Worm (Caenorhabditis elegans) whole organism, young adult: Measurements from ENCODE around the gene ckb-3.

Experiments
- B0261.1 ChIP-seq: sonication (generic microtip); optimal IDR thresholded peaks from 2 replicates; lab custom pipeline; 2016; ENCODE audit warnings: mild to moderate bottlenecking, missing genetic modification characterization, moderate library complexity, missing compliant biosample characterization
- B0336.3 ChIP-seq: fragments of 200-800 bp; sonication (Bioruptor generic); IDR thresholded peaks from 2 replicates; pipeline ENCODE4 v1.3.6; 2022; ENCODE audit warnings: missing genetic modification characterization, missing compliant biosample characterization
- C06A6.2 ChIP-seq: fragments of 200-800 bp; sonication (Bioruptor generic); conservative IDR thresholded peaks from 2 replicates; pipeline ENCODE4 v1.3.6; 2022; ENCODE audit warnings: missing genetic modification characterization, missing compliant biosample characterization
- F39B2.1 ChIP-seq: fragments of 200-800 bp; sonication (Bioruptor generic); IDR thresholded peaks from 2 replicates; pipeline ENCODE4 v1.3.6; 2022; ENCODE audit warnings: missing genetic modification reagents, missing genetic modification characterization, missing compliant biosample characterization
- F52B5.7 ChIP-seq: sonication (generic microtip); optimal IDR thresholded peaks from 2 replicates; lab custom pipeline; 2016; ENCODE audit warnings: mild to moderate bottlenecking, missing genetic modification characterization, missing compliant biosample characterization
- K12H6.12 ChIP-seq: fragments of 200-800 bp; sonication (Bioruptor generic); optimal IDR thresholded peaks from 2 replicates; lab custom pipeline; 2018; ENCODE audit warnings: mild to moderate bottlenecking, missing genetic modification characterization, missing compliant biosample characterization
- T07F8.4 ChIP-seq: sonication (generic microtip); optimal IDR thresholded peaks from 2 replicates; lab custom pipeline; 2016; ENCODE audit warnings: mild to moderate bottlenecking, missing genetic modification characterization, moderate library complexity, missing compliant biosample characterization
- Y53F4B.3 ChIP-seq: fragments of 200-800 bp; sonication (Bioruptor generic); IDR thresholded peaks from 2 replicates; pipeline ENCODE4 v1.3.6; 2022; ENCODE audit warnings: missing genetic modification reagents, missing genetic modification characterization, missing compliant biosample characterization
- Y95B8A.8 ChIP-seq: fragments of 200-800 bp; sonication (Bioruptor generic); IDR thresholded peaks from 2 replicates; pipeline ENCODE4 v1.3.6; 2022; ENCODE audit warnings: missing genetic modification reagents, missing genetic modification characterization, missing compliant biosample characterization
- ZK185.1 ChIP-seq: sonication (generic microtip); optimal IDR thresholded peaks from 2 replicates; lab custom pipeline; 2016; ENCODE audit warnings: mild to moderate bottlenecking, missing genetic modification characterization, missing compliant biosample characterization; ENCODE audit not compliant: poor library complexity, severe bottlenecking
- ama-1 ChIP-seq, 3 experiments: fragments of 150-350 bp in 1 of 3; sonication (generic microtip) in 2 of 3; optimal IDR thresholded peaks; 2 replicates each; lab custom pipeline; 2014 to 2018; ENCODE audit warnings: missing biosample characterization in 2 of 3, missing genetic modification characterization in 2 of 3, missing genetic modification reagents in 2 of 3
- attf-3 ChIP-seq: fragments of 200-800 bp; sonication (Bioruptor generic); conservative IDR thresholded peaks from 2 replicates; pipeline ENCODE4 v1.3.6; 2022; ENCODE audit warnings: missing genetic modification reagents, missing genetic modification characterization, missing compliant biosample characterization
- bed-1 ChIP-seq: fragments of 200-800 bp; sonication (Bioruptor generic); IDR thresholded peaks from 2 replicates; pipeline ENCODE4 v1.3.6; 2022; ENCODE audit warnings: missing genetic modification reagents, missing genetic modification characterization, missing compliant biosample characterization
- bed-2 ChIP-seq: fragments of 200-800 bp; sonication (Bioruptor generic); IDR thresholded peaks from 2 replicates; pipeline ENCODE4 v1.3.6; 2022; ENCODE audit warnings: missing genetic modification reagents, missing genetic modification characterization, missing compliant biosample characterization
- cebp-1 ChIP-seq, 2 experiments: fragments of 200-800 bp in 1 of 2; sonication (Bioruptor generic) in 1 of 2; sonication (generic microtip) in 1 of 2; IDR thresholded peaks in 1 of 2; optimal IDR thresholded peaks in 1 of 2; 2 replicates each; pipeline versions ENCODE4 v1.3.6 to Lab custom; 2017 to 2022; ENCODE audit warnings: missing compliant biosample characterization in 2 of 2, missing genetic modification characterization in 2 of 2, mild to moderate bottlenecking in 1 of 2, missing genetic modification reagents in 1 of 2, moderate library complexity in 1 of 2
- cebp-2 ChIP-seq: fragments of 200-800 bp; sonication (Bioruptor generic); IDR thresholded peaks from 2 replicates; pipeline ENCODE4 v1.3.6; 2022; ENCODE audit warnings: missing genetic modification characterization, missing compliant biosample characterization
- ceh-91 ChIP-seq: fragments of 200-800 bp; sonication (Bioruptor generic); IDR thresholded peaks from 2 replicates; pipeline ENCODE4 v1.3.6; 2022; ENCODE audit warnings: missing genetic modification reagents, missing genetic modification characterization, missing compliant biosample characterization
- dox-1 ChIP-seq: fragments of 200-800 bp; sonication (Bioruptor generic); IDR thresholded peaks from 2 replicates; pipeline ENCODE4 v1.3.6; 2022; ENCODE audit warnings: missing genetic modification reagents, missing genetic modification characterization, missing compliant biosample characterization
- ets-4 ChIP-seq: fragments of 200-800 bp; sonication (Bioruptor generic); optimal IDR thresholded peaks from 2 replicates; lab custom pipeline; 2018; ENCODE audit warnings: mild to moderate bottlenecking, missing genetic modification characterization, missing compliant biosample characterization
- fkh-3 ChIP-seq: sonication (generic microtip); optimal IDR thresholded peaks from 2 replicates; lab custom pipeline; 2016; ENCODE audit warnings: mild to moderate bottlenecking, missing genetic modification characterization, missing compliant biosample characterization
- hlh-12 ChIP-seq: sonication (generic microtip); optimal IDR thresholded peaks from 2 replicates; lab custom pipeline; 2016; ENCODE audit warnings: missing genetic modification characterization, missing compliant biosample characterization
- hmg-1.2 ChIP-seq: fragments of 200-800 bp; sonication (Bioruptor generic); IDR thresholded peaks from 2 replicates; pipeline ENCODE4 v1.3.6; 2022; ENCODE audit warnings: missing genetic modification reagents, missing genetic modification characterization, missing compliant biosample characterization
- hrde-1 ChIP-seq: sonication (generic microtip); optimal IDR thresholded peaks from 2 replicates; lab custom pipeline; 2016; ENCODE audit warnings: missing genetic modification characterization, mild to moderate bottlenecking, missing compliant biosample characterization, moderate library complexity, missing genotype, missing genetic modification reagents, borderline replicate concordance
- lin-54 ChIP-seq: fragments of 200-800 bp; sonication (Bioruptor generic); optimal IDR thresholded peaks from 2 replicates; lab custom pipeline; 2018; ENCODE audit warnings: mild to moderate bottlenecking, missing genetic modification characterization, missing compliant biosample characterization
- madf-6 ChIP-seq: fragments of 200-800 bp; sonication (Bioruptor generic); IDR thresholded peaks from 2 replicates; pipeline ENCODE4 v1.3.6; 2022; ENCODE audit warnings: missing genetic modification reagents, missing genetic modification characterization, missing compliant biosample characterization
- mel-28 ChIP-seq: sonication (generic microtip); optimal IDR thresholded peaks from 2 replicates; lab custom pipeline; 2016; ENCODE audit warnings: borderline replicate concordance, mild to moderate bottlenecking, missing genetic modification characterization, missing compliant biosample characterization
- nfyb-1 ChIP-seq: fragments of 200-800 bp; sonication (Bioruptor generic); IDR thresholded peaks from 2 replicates; pipeline ENCODE4 v1.3.6; 2022; ENCODE audit warnings: missing genetic modification reagents, missing genetic modification characterization, missing compliant biosample characterization
- nhr-120 ChIP-seq: fragments of 200-800 bp; sonication (Bioruptor generic); IDR thresholded peaks from 2 replicates; pipeline ENCODE4 v1.3.6; 2022; ENCODE audit warnings: missing genetic modification characterization, missing compliant biosample characterization
- nhr-90 ChIP-seq: sonication (generic microtip); optimal IDR thresholded peaks from 2 replicates; lab custom pipeline; 2016; ENCODE audit warnings: missing genotype, mild to moderate bottlenecking, missing genetic modification characterization, missing compliant biosample characterization
- pbrm-1 ChIP-seq: fragments of 200-800 bp; sonication (Bioruptor generic); IDR thresholded peaks from 2 replicates; pipeline ENCODE4 v1.3.6; 2022; ENCODE audit warnings: missing genetic modification reagents, missing genetic modification characterization, missing compliant biosample characterization
- pha-4 ChIP-seq: fragments of 150-350 bp; sonication (generic microtip); optimal IDR thresholded peaks from 2 replicates; lab custom pipeline; 2014; ENCODE audit warnings: missing biosample characterization, missing genetic modification reagents, missing genetic modification characterization
- repo-1 ChIP-seq: sonication (generic microtip); optimal IDR thresholded peaks from 2 replicates; lab custom pipeline; 2017; ENCODE audit warnings: mild to moderate bottlenecking, missing genetic modification characterization, missing compliant biosample characterization
- unc-130 ChIP-seq: sonication (generic microtip); optimal IDR thresholded peaks from 2 replicates; lab custom pipeline; 2016; ENCODE audit warnings: missing genetic modification reagents, missing genetic modification characterization, missing compliant biosample characterization
- ztf-18 ChIP-seq: sonication (generic microtip); optimal IDR thresholded peaks from 2 replicates; lab custom pipeline; 2016; ENCODE audit warnings: missing genotype, mild to moderate bottlenecking, missing genetic modification characterization, missing compliant biosample characterization
- ztf-22 ChIP-seq: fragments of 200-800 bp; sonication (Bioruptor generic); optimal IDR thresholded peaks from 2 replicates; lab custom pipeline; 2018; ENCODE audit warnings: mild to moderate bottlenecking, missing genetic modification characterization, moderate library complexity, missing compliant biosample characterization
- ztf-25 ChIP-seq: fragments of 200-800 bp; sonication (Bioruptor generic); IDR thresholded peaks from 2 replicates; pipeline ENCODE4 v1.3.6; 2022; ENCODE audit warnings: missing genetic modification reagents, missing genetic modification characterization, missing compliant biosample characterization
- ztf-6 ChIP-seq: fragments of 200-800 bp; sonication (Bioruptor generic); IDR thresholded peaks from 2 replicates; pipeline ENCODE4 v1.3.6; 2022; ENCODE audit warnings: missing genetic modification reagents, missing genetic modification characterization, missing compliant biosample characterization

Gene ckb-3

DNA sequence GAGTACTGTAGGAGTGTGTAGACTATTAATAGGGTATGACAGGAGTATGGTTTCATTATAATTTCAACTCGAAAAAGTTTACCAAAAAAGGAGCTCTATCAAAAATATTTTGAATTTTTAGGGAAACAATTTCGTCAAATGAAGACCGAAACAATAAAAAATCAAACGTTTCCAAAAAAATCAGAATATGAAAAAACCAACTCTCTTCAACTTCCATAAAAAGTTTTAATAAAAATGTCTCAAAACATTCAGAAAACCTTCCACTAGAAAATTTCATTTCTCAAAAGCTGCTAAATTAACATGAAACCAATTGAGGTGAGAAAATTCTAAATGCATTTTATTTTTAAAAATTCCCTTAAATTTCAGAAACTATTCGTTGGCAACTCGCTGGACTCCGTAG lies at the start of gene ckb-3:
Gene ckb-3 (plus strand): TSS at position 301 of the 400 bp plus-strand sequence.
- no peak for TF ChIP-seq pha-4
- TF ChIP-seq attf-3 (GFP tag; lab: Robert Waterston, UW): no peak
- no peak for TF ChIP-seq B0336.3 (GFP tag; lab: Robert Waterston, UW)
- TF ChIP-seq ztf-18 (tag; lab: Kevin White, UChicago): no peak
- TF ChIP-seq pbrm-1: no peak
- TF ChIP-seq nhr-90: no peak
- TF ChIP-seq mel-28 (tag; lab: Kevin White, UChicago): no peak
- TF ChIP-seq C06A6.2 (GFP tag; lab: Robert Waterston, UW): no peak
- TF ChIP-seq bed-2 (GFP tag; lab: Robert Waterston, UW): no peak

DNA sequence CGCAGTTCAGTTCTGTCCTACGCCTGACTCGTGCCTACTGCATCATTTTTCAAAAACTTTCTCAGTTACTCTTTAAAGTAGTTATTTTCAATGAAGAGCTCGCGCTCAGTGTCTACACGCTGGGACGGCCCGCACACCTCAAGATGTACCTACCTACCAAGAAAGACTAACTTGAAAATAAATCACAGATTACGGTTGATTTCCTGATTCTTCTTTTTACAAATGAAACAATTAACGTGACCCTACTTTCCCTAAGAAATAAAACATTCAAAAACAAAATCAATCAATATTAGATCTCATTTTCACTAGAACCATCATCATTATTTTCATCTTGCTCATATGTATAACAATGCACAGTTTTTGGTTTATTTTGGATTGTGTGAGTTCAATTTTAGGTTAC lies 49.3 kb upstream of the ckb-3 start, which contains the start of gene H38K22.7:
Gene H38K22.7 (plus strand): TSS at position 301 of the 400 bp plus-strand sequence.
- TF ChIP-seq ets-4 (GFP tag; lab: Kevin White, UChicago): no peak
- no peak for TF ChIP-seq T07F8.4 (tag; lab: Kevin White, UChicago)
- no peak for TF ChIP-seq nhr-120 (GFP tag; lab: Robert Waterston, UW)
- no peak for TF ChIP-seq madf-6 (GFP tag; lab: Robert Waterston, UW)
- TF ChIP-seq F52B5.7 (tag; lab: Kevin White, UChicago): no peak
- no peak for TF ChIP-seq ztf-6 (GFP tag; lab: Robert Waterston, UW)
- TF ChIP-seq ztf-18 (tag; lab: Kevin White, UChicago): no peak
- no peak for TF ChIP-seq K12H6.12 (tag; lab: Kevin White, UChicago)
- TF ChIP-seq bed-1: no peak
- TF ChIP-seq ztf-25 (GFP tag; lab: Robert Waterston, UW): no peak
- no peak for TF ChIP-seq unc-130 (GFP tag; lab: Kevin White, UChicago)
- TF ChIP-seq nfyb-1 (GFP tag; lab: Robert Waterston, UW): no peak
- no peak for TF ChIP-seq ztf-22
- no peak for TF ChIP-seq fkh-3 (tag; lab: Kevin White, UChicago)
- no peak for TF ChIP-seq Y95B8A.8 (GFP tag; lab: Robert Waterston, UW)
- no peak for TF ChIP-seq dox-1 (GFP tag; lab: Robert Waterston, UW)
- TF ChIP-seq Y53F4B.3: no peak
- TF ChIP-seq attf-3 (GFP tag; lab: Robert Waterston, UW): no peak
- no peak for TF ChIP-seq cebp-2
- TF ChIP-seq F39B2.1: no peak
- TF ChIP-seq, all 124 proteins: peak for 0

DNA sequence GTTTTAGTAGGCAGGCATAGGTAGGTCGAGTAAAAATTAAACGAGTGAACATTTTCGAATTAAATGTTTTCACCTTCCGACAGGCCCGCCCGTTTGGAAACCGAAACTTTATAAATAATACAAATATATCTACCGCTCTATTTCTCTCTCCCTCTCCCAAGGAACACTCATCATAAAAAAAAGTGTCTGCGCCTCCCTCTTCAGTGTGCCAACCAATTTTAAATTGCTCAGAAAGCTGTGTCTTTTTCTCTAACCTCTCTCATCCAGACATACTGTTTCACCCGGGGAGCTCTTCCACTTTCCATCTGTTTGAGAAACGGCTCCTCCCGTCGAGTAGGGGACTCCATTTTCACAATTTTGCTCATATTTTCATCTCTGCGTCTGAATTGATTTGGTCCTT lies 47.6 kb upstream of the ckb-3 start:
- TF ChIP-seq cebp-1 (GFP tag; IDR thresholded peaks at IDR 0.05; lab: Robert Waterston, UW) (no peak), cebp-1 (tag; optimal IDR thresholded peaks at IDR 0.05; lab: Kevin White, UChicago) (no peak), hmg-1.2 (GFP tag; lab: Robert Waterston, UW) (peak; percentile 73; the same call in 1 of the 2 replicates), ama-1 (optimal IDR thresholded peaks at IDR 0.05; lab: Kevin White, UChicago) (no peak), ama-1 (GFP tag; optimal IDR thresholded peaks at IDR 0.05; lab: Kevin White, UChicago) (no peak), ztf-6 (GFP tag; lab: Robert Waterston, UW) (no peak), bed-2 (GFP tag; lab: Robert Waterston, UW) (no peak), ceh-91 (GFP tag; lab: Robert Waterston, UW) (no peak), hlh-12 (tag; lab: Kevin White, UChicago) (no peak), ZK185.1 (tag; lab: Kevin White, UChicago) (peak; percentile 5)
- TF ChIP-seq, all 124 proteins: peak for 2

DNA sequence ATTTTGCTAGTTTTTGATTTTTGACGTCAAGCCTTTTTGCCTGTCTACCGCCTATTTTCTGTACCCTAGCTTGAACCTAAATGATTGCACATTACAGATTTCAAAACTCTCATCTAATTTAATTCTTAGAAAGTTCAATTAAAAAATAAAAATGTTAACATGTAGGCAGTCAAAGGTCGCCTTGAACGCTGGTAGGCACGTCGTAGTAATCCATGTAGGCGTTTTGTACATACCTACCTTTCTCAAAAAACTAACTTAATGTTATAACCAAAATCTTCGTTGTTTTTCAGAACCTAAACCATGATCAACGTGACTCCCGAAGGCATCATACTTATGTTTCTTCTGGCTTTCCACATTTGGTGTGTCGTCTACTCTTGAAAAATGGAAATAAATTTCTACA lies 46.8 kb upstream of the ckb-3 start, which contains the start of gene H38K22.9:
Gene H38K22.9 (plus strand): TSS at position 301 of the 400 bp plus-strand sequence.
- TF ChIP-seq repo-1 (no peak), pha-4 (no peak), lin-54 (GFP tag; lab: Kevin White, UChicago) (no peak), bed-2 (GFP tag; lab: Robert Waterston, UW) (no peak), B0261.1 (tag; lab: Kevin White, UChicago) (no peak), hrde-1 (no peak)
